Fruit fly (Drosophila melanogaster): ENCODE data around the gene CG3119.

CG3119 gene

dm6 chr2L:2861140-2861884 is 23.7 kb upstream of the CG3119 start:
- TF ChIP-seq h (optimal IDR thresholded peaks at IDR 0.05) (no peak), psq (optimal IDR thresholded peaks at IDR 0.05) (no peak), ttk (optimal IDR thresholded peaks at IDR 0.05) (no peak), Myc (optimal IDR thresholded peaks at IDR 0.05) (no peak), Sin3A (optimal IDR thresholded peaks at IDR 0.05) (no peak)

- no peak for TF ChIP-seq Myc (optimal IDR thresholded peaks at IDR 0.05)
- TF ChIP-seq psq (optimal IDR thresholded peaks at IDR 0.05), result no peak
- TF ChIP-seq h (optimal IDR thresholded peaks at IDR 0.05), result no peak
- no peak for TF ChIP-seq insv (optimal IDR thresholded peaks at IDR 0.05)
- TF ChIP-seq Sin3A (optimal IDR thresholded peaks at IDR 0.05), result no peak
- TF ChIP-seq ttk (optimal IDR thresholded peaks at IDR 0.05), result no peak
Measured at dm6 chr2L:2857862-2858734, 20.5 kb upstream of the CG3119 start.

- TF ChIP-seq h (optimal IDR thresholded peaks at IDR 0.05), result no peak
- TF ChIP-seq Sin3A (optimal IDR thresholded peaks at IDR 0.05), result no peak
- no peak for TF ChIP-seq Myc (optimal IDR thresholded peaks at IDR 0.05)
- TF ChIP-seq insv (optimal IDR thresholded peaks at IDR 0.05), result no peak
- TF ChIP-seq ttk (optimal IDR thresholded peaks at IDR 0.05), result no peak
- TF ChIP-seq psq (optimal IDR thresholded peaks at IDR 0.05), result no peak
Measured at dm6 chr2L:2856960-2857584, 19.4 kb upstream of the CG3119 start, which contains the start of gene CG2991. CG2991 (plus strand) TSS chr2L:2857164.

dm6 chr2L:2855773-2856615 is 18.4 kb upstream of the CG3119 start, which contains the start of the genes CG3104 and RpS21:
CG3104 (minus strand) TSS chr2L:2855778.
RpS21 (plus strand) TSS chr2L:2856070.
- TF ChIP-seq Myc (optimal IDR thresholded peaks at IDR 0.05) (no peak), h (optimal IDR thresholded peaks at IDR 0.05) (no peak), Sin3A (optimal IDR thresholded peaks at IDR 0.05) (no peak), insv (optimal IDR thresholded peaks at IDR 0.05) (no peak), ttk (optimal IDR thresholded peaks at IDR 0.05) (no peak), psq (optimal IDR thresholded peaks at IDR 0.05) (no peak)

- no peak for TF ChIP-seq Myc (optimal IDR thresholded peaks at IDR 0.05)
- TF ChIP-seq insv (optimal IDR thresholded peaks at IDR 0.05), result no peak
- no peak for TF ChIP-seq Sin3A (optimal IDR thresholded peaks at IDR 0.05)
- no peak for TF ChIP-seq psq (optimal IDR thresholded peaks at IDR 0.05)
- no peak for TF ChIP-seq h (optimal IDR thresholded peaks at IDR 0.05)
- no peak for TF ChIP-seq ttk (optimal IDR thresholded peaks at IDR 0.05)
Measured at dm6 chr2L:2855204-2855768, 17.7 kb upstream of the CG3119 start.

dm6 chr2L:2851589-2851988 is 14.0 kb upstream of the CG3119 start:
- TF ChIP-seq Sin3A (optimal IDR thresholded peaks at IDR 0.05), result no peak
- TF ChIP-seq Myc (optimal IDR thresholded peaks at IDR 0.05), result no peak
- TF ChIP-seq psq (optimal IDR thresholded peaks at IDR 0.05), result no peak
- no peak for TF ChIP-seq h (optimal IDR thresholded peaks at IDR 0.05)
- TF ChIP-seq ttk (optimal IDR thresholded peaks at IDR 0.05), result no peak
- no peak for TF ChIP-seq insv (optimal IDR thresholded peaks at IDR 0.05)

- TF ChIP-seq h (optimal IDR thresholded peaks at IDR 0.05) (no peak), ttk (optimal IDR thresholded peaks at IDR 0.05) (no peak), Sin3A (optimal IDR thresholded peaks at IDR 0.05) (no peak), Myc (optimal IDR thresholded peaks at IDR 0.05) (no peak)
Measured at dm6 chr2L:2847112-2847682, 9.6 kb upstream of the CG3119 start, which contains the start of the genes CG3117 and CG2983. CG3117 (minus strand) TSS chr2L:2847212. CG2983 (plus strand) TSS chr2L:2847632.

- TF ChIP-seq h (optimal IDR thresholded peaks at IDR 0.05), result no peak
- no peak for TF ChIP-seq psq (optimal IDR thresholded peaks at IDR 0.05)
- no peak for TF ChIP-seq ttk (optimal IDR thresholded peaks at IDR 0.05)
- no peak for TF ChIP-seq insv (optimal IDR thresholded peaks at IDR 0.05)
- no peak for TF ChIP-seq Sin3A (optimal IDR thresholded peaks at IDR 0.05)
- no peak for TF ChIP-seq Myc (optimal IDR thresholded peaks at IDR 0.05)
Measured at dm6 chr2L:2845634-2846033, 8.0 kb upstream of the CG3119 start, which contains the start of gene CG18557. CG18557 (minus strand) TSS chr2L:2845734.

- no peak for TF ChIP-seq psq (optimal IDR thresholded peaks at IDR 0.05)
- no peak for TF ChIP-seq Sin3A (optimal IDR thresholded peaks at IDR 0.05)
- TF ChIP-seq h (optimal IDR thresholded peaks at IDR 0.05), result no peak
- TF ChIP-seq Myc (optimal IDR thresholded peaks at IDR 0.05), result no peak
- TF ChIP-seq insv (optimal IDR thresholded peaks at IDR 0.05), result no peak
- no peak for TF ChIP-seq ttk (optimal IDR thresholded peaks at IDR 0.05)
Measured at dm6 chr2L:2844413-2844812, 6.8 kb upstream of the CG3119 start, which contains the start of gene CG18558. CG18558 (minus strand) TSS chr2L:2844513.

- TF ChIP-seq insv (optimal IDR thresholded peaks at IDR 0.05) (no peak), Myc (optimal IDR thresholded peaks at IDR 0.05) (no peak), psq (optimal IDR thresholded peaks at IDR 0.05) (no peak), Sin3A (optimal IDR thresholded peaks at IDR 0.05) (no peak), ttk (optimal IDR thresholded peaks at IDR 0.05) (no peak), h (optimal IDR thresholded peaks at IDR 0.05) (no peak)
Measured at dm6 chr2L:2840311-2840710, 2.7 kb upstream of the CG3119 start.

Data from Kc167 (cell line).